Worm (Caenorhabditis elegans) whole organism, young adult: ENCODE data around the gene F23F1.5.

Source experiments
- B0019.2 ChIP-seq: fragments of 200-800 bp; sonication (Bioruptor generic); conservative IDR thresholded peaks from 2 replicates; pipeline ENCODE4 v1.3.6; 2022; ENCODE audit warnings: missing genetic modification reagents, missing genetic modification characterization, missing compliant biosample characterization
- B0336.3 ChIP-seq: fragments of 200-800 bp; sonication (Bioruptor generic); IDR thresholded peaks from 2 replicates; pipeline ENCODE4 v1.3.6; 2022; ENCODE audit warnings: missing genetic modification characterization, missing compliant biosample characterization
- C17E4.6 ChIP-seq: fragments of 200-800 bp; sonication (Bioruptor generic); IDR thresholded peaks from 2 replicates; pipeline ENCODE4 v1.3.6; 2022; ENCODE audit warnings: missing genetic modification reagents, missing genetic modification characterization, missing compliant biosample characterization
- D2030.7 ChIP-seq: fragments of 200-800 bp; sonication (Bioruptor generic); IDR thresholded peaks from 2 replicates; pipeline ENCODE4 v1.3.6; 2022; ENCODE audit warnings: missing genetic modification reagents, missing genetic modification characterization, missing compliant biosample characterization
- F10E7.11 ChIP-seq: sonication (generic microtip); optimal IDR thresholded peaks from 2 replicates; lab custom pipeline; 2017; ENCODE audit warnings: mild to moderate bottlenecking, missing genetic modification characterization, moderate library complexity, missing compliant biosample characterization
- F33H1.4 ChIP-seq: fragments of 200-800 bp; sonication (Bioruptor generic); IDR thresholded peaks from 2 replicates; pipeline ENCODE4 v1.3.6; 2022; ENCODE audit warnings: missing genetic modification reagents, missing genetic modification characterization, missing compliant biosample characterization
- F57A8.1 ChIP-seq: fragments of 200-800 bp; sonication (Bioruptor generic); optimal IDR thresholded peaks from 2 replicates; lab custom pipeline; 2018; ENCODE audit warnings: mild to moderate bottlenecking, missing genetic modification characterization, moderate library complexity, missing compliant biosample characterization
- F57C9.4 ChIP-seq: sonication (generic microtip); optimal IDR thresholded peaks from 2 replicates; lab custom pipeline; 2017; ENCODE audit warnings: mild to moderate bottlenecking, missing genetic modification characterization, missing compliant biosample characterization
- T07F8.4 ChIP-seq: sonication (generic microtip); optimal IDR thresholded peaks from 2 replicates; lab custom pipeline; 2016; ENCODE audit warnings: mild to moderate bottlenecking, missing genetic modification characterization, moderate library complexity, missing compliant biosample characterization
- T26A5.8 ChIP-seq: sonication (generic microtip); optimal IDR thresholded peaks from 2 replicates; lab custom pipeline; 2016; ENCODE audit warnings: missing genetic modification characterization, missing compliant biosample characterization
- Y53F4B.3 ChIP-seq: fragments of 200-800 bp; sonication (Bioruptor generic); IDR thresholded peaks from 2 replicates; pipeline ENCODE4 v1.3.6; 2022; ENCODE audit warnings: missing genetic modification reagents, missing genetic modification characterization, missing compliant biosample characterization
- Y79H2A.3 ChIP-seq: fragments of 200-800 bp; sonication (Bioruptor generic); conservative IDR thresholded peaks from 2 replicates; pipeline ENCODE4 v1.3.6; 2022; ENCODE audit warnings: missing genetic modification reagents, missing genetic modification characterization, missing compliant biosample characterization
- ZK185.1 ChIP-seq: sonication (generic microtip); optimal IDR thresholded peaks from 2 replicates; lab custom pipeline; 2016; ENCODE audit warnings: mild to moderate bottlenecking, missing genetic modification characterization, missing compliant biosample characterization; ENCODE audit not compliant: poor library complexity, severe bottlenecking
- atf-7 ChIP-seq: sonication (generic microtip); optimal IDR thresholded peaks from 2 replicates; lab custom pipeline; 2017; ENCODE audit warnings: mild to moderate bottlenecking, missing genetic modification characterization, missing compliant biosample characterization
- attf-5 ChIP-seq: fragments of 200-800 bp; sonication (Bioruptor generic); optimal IDR thresholded peaks from 2 replicates; lab custom pipeline; 2018; ENCODE audit warnings: mild to moderate bottlenecking, missing genetic modification characterization, missing compliant biosample characterization
- bed-2 ChIP-seq: fragments of 200-800 bp; sonication (Bioruptor generic); IDR thresholded peaks from 2 replicates; pipeline ENCODE4 v1.3.6; 2022; ENCODE audit warnings: missing genetic modification reagents, missing genetic modification characterization, missing compliant biosample characterization
- cebp-2 ChIP-seq: fragments of 200-800 bp; sonication (Bioruptor generic); IDR thresholded peaks from 2 replicates; pipeline ENCODE4 v1.3.6; 2022; ENCODE audit warnings: missing genetic modification characterization, missing compliant biosample characterization
- ceh-100 ChIP-seq: fragments of 200-800 bp; sonication (Bioruptor generic); IDR thresholded peaks from 2 replicates; pipeline ENCODE4 v1.3.6; 2022; ENCODE audit warnings: missing genetic modification reagents, missing genetic modification characterization, missing compliant biosample characterization
- ceh-27 ChIP-seq: fragments of 200-800 bp; sonication (Bioruptor generic); optimal IDR thresholded peaks from 2 replicates; lab custom pipeline; 2018; ENCODE audit warnings: mild to moderate bottlenecking, missing genetic modification characterization, moderate library complexity, missing compliant biosample characterization
- ceh-58 ChIP-seq: fragments of 200-800 bp; sonication (Bioruptor generic); IDR thresholded peaks from 2 replicates; pipeline ENCODE4 v1.3.6; 2022; ENCODE audit warnings: missing genetic modification characterization, missing compliant biosample characterization
- dox-1 ChIP-seq: fragments of 200-800 bp; sonication (Bioruptor generic); IDR thresholded peaks from 2 replicates; pipeline ENCODE4 v1.3.6; 2022; ENCODE audit warnings: missing genetic modification reagents, missing genetic modification characterization, missing compliant biosample characterization
- dpl-1 ChIP-seq: fragments of 150-350 bp; optimal IDR thresholded peaks from 2 replicates; lab custom pipeline; 2014; ENCODE audit warnings: missing biosample characterization, missing genetic modification reagents, missing genetic modification characterization
- efl-1 ChIP-seq: fragments of 150-350 bp; optimal IDR thresholded peaks from 2 replicates; lab custom pipeline; 2014; ENCODE audit warnings: missing biosample characterization, missing genetic modification reagents, missing genetic modification characterization
- egl-18 ChIP-seq: fragments of 200-800 bp; sonication (Bioruptor generic); IDR thresholded peaks from 2 replicates; pipeline ENCODE4 v1.3.6; 2022; ENCODE audit warnings: missing genetic modification reagents, missing genetic modification characterization, missing compliant biosample characterization
- egrh-3 ChIP-seq: fragments of 200-800 bp; sonication (Bioruptor generic); IDR thresholded peaks from 2 replicates; pipeline ENCODE4 v1.3.6; 2022; ENCODE audit warnings: missing genetic modification reagents, missing genetic modification characterization, missing compliant biosample characterization
- ets-4 ChIP-seq: fragments of 200-800 bp; sonication (Bioruptor generic); optimal IDR thresholded peaks from 2 replicates; lab custom pipeline; 2018; ENCODE audit warnings: mild to moderate bottlenecking, missing genetic modification characterization, missing compliant biosample characterization
- gei-17 ChIP-seq: fragments of 200-800 bp; sonication (Bioruptor generic); optimal IDR thresholded peaks from 2 replicates; lab custom pipeline; 2018; ENCODE audit warnings: mild to moderate bottlenecking, missing genetic modification characterization, missing compliant biosample characterization
- hlh-12 ChIP-seq: sonication (generic microtip); optimal IDR thresholded peaks from 2 replicates; lab custom pipeline; 2016; ENCODE audit warnings: missing genetic modification characterization, missing compliant biosample characterization
- hmg-20 ChIP-seq: fragments of 200-800 bp; sonication (Bioruptor generic); IDR thresholded peaks from 2 replicates; pipeline ENCODE4 v1.3.6; 2022; ENCODE audit warnings: missing genetic modification reagents, missing genetic modification characterization, missing compliant biosample characterization
- let-607 ChIP-seq, 2 experiments: fragments of 200-800 bp in 1 of 2; sonication (Bioruptor generic) in 1 of 2; sonication (generic microtip) in 1 of 2; optimal IDR thresholded peaks; 2 replicates each; lab custom pipeline; 2016 to 2018; ENCODE audit warnings: mild to moderate bottlenecking in 2 of 2, missing compliant biosample characterization in 2 of 2, missing genetic modification characterization in 2 of 2, moderate library complexity in 2 of 2, missing genotype in 1 of 2
- lin-26 ChIP-seq: fragments of 200-800 bp; sonication (Bioruptor generic); IDR thresholded peaks from 2 replicates; pipeline ENCODE4 v1.3.6; 2022; ENCODE audit warnings: missing genetic modification reagents, missing genetic modification characterization, missing compliant biosample characterization
- lin-35 ChIP-seq, 3 experiments: fragments of 150-350 bp in 2 of 3; sonication (generic microtip) in 1 of 3; optimal IDR thresholded peaks; 2 replicates each; lab custom pipeline; 2014 to 2018; ENCODE audit warnings: missing biosample characterization in 3 of 3, missing genetic modification characterization in 3 of 3, missing genetic modification reagents in 3 of 3
- lin-40 ChIP-seq: sonication (generic microtip); optimal IDR thresholded peaks from 2 replicates; lab custom pipeline; 2016; ENCODE audit warnings: missing genetic modification characterization, mild to moderate bottlenecking, missing compliant biosample characterization, missing genotype, missing genetic modification reagents
- madf-10 ChIP-seq: sonication (generic microtip); optimal IDR thresholded peaks from 2 replicates; lab custom pipeline; 2016; ENCODE audit warnings: mild to moderate bottlenecking, missing genetic modification characterization, missing compliant biosample characterization
- madf-6 ChIP-seq: fragments of 200-800 bp; sonication (Bioruptor generic); IDR thresholded peaks from 2 replicates; pipeline ENCODE4 v1.3.6; 2022; ENCODE audit warnings: missing genetic modification reagents, missing genetic modification characterization, missing compliant biosample characterization
- mcd-1 ChIP-seq: fragments of 200-800 bp; sonication (Bioruptor generic); IDR thresholded peaks from 2 replicates; pipeline ENCODE4 v1.3.6; 2022; ENCODE audit warnings: missing genetic modification reagents, missing genetic modification characterization, missing compliant biosample characterization
- nhr-120 ChIP-seq: fragments of 200-800 bp; sonication (Bioruptor generic); IDR thresholded peaks from 2 replicates; pipeline ENCODE4 v1.3.6; 2022; ENCODE audit warnings: missing genetic modification characterization, missing compliant biosample characterization
- pha-4 ChIP-seq: fragments of 150-350 bp; sonication (generic microtip); optimal IDR thresholded peaks from 2 replicates; lab custom pipeline; 2014; ENCODE audit warnings: missing biosample characterization, missing genetic modification reagents, missing genetic modification characterization
- sea-2 ChIP-seq: fragments of 200-800 bp; sonication (Bioruptor generic); IDR thresholded peaks from 2 replicates; pipeline ENCODE4 v1.3.6; 2022; ENCODE audit warnings: missing genetic modification characterization, missing compliant biosample characterization
- snpc-4 ChIP-seq, 5 experiments: fragments of 150-350 bp in 1 of 5; sonication (generic microtip) in 4 of 5; optimal IDR thresholded peaks; 2 replicates each; lab custom pipeline; 2014 to 2018; ENCODE audit warnings: missing genetic modification characterization in 5 of 5, missing biosample characterization in 3 of 5, antibody characterized with exemption in 2 of 5, mild to moderate bottlenecking in 2 of 5, missing compliant biosample characterization in 2 of 5, missing genotype in 2 of 5, moderate library complexity in 2 of 5, missing genetic modification reagents in 1 of 5
- somi-1 ChIP-seq: fragments of 200-800 bp; sonication (Bioruptor generic); optimal IDR thresholded peaks from 2 replicates; lab custom pipeline; 2018; ENCODE audit warnings: mild to moderate bottlenecking, missing genetic modification characterization, missing compliant biosample characterization
- tbp1 ChIP-seq: fragments of 200-800 bp; sonication (Bioruptor generic); optimal IDR thresholded peaks from 2 replicates; lab custom pipeline; 2018; ENCODE audit warnings: mild to moderate bottlenecking, missing genetic modification characterization, missing compliant biosample characterization
- unc-130 ChIP-seq: sonication (generic microtip); optimal IDR thresholded peaks from 2 replicates; lab custom pipeline; 2016; ENCODE audit warnings: missing genetic modification reagents, missing genetic modification characterization, missing compliant biosample characterization
- ztf-18 ChIP-seq: sonication (generic microtip); optimal IDR thresholded peaks from 2 replicates; lab custom pipeline; 2016; ENCODE audit warnings: missing genotype, mild to moderate bottlenecking, missing genetic modification characterization, missing compliant biosample characterization
- ztf-22 ChIP-seq: fragments of 200-800 bp; sonication (Bioruptor generic); optimal IDR thresholded peaks from 2 replicates; lab custom pipeline; 2018; ENCODE audit warnings: mild to moderate bottlenecking, missing genetic modification characterization, moderate library complexity, missing compliant biosample characterization
- ztf-28 ChIP-seq: fragments of 200-800 bp; sonication (Bioruptor generic); IDR thresholded peaks from 2 replicates; pipeline ENCODE4 v1.3.6; 2022; ENCODE audit warnings: missing genetic modification reagents, missing genetic modification characterization, missing compliant biosample characterization

The F23F1.5 gene

DNA sequence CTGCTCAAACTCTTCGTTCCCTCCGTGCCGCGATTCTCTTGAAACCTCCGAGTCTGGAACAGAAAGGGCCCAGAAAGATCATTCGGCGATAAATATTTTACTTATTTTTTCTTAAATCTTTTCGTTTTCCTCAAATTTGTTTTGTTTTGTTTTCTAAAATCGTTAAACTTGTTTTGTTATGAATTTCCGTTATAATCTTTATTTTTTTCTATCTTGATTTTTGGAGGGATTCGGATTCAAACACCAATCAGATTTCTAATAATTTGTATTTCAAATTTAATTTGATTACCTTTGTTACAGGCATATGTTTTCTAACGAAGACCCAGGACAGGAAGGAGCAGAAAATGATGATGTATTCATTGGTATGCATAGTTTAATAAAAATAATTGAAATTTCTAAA is 15.9 kb upstream of the F23F1.5 start, which contains the start of gene C23H3.5:
TSS of gene C23H3.5 (plus strand) at position 301 of the 400 bp plus-strand sequence.
- TF ChIP-seq T26A5.8 = no peak
- TF ChIP-seq ets-4 (GFP tag; lab: Kevin White, UChicago) = no peak
- no peak for TF ChIP-seq B0336.3 (GFP tag; lab: Robert Waterston, UW)
- TF ChIP-seq cebp-2 = no peak
- TF ChIP-seq unc-130 (GFP tag; lab: Kevin White, UChicago) = no peak
- TF ChIP-seq Y53F4B.3 (GFP tag; lab: Robert Waterston, UW) = no peak
- TF ChIP-seq F10E7.11 = no peak
- no peak for TF ChIP-seq gei-17 (GFP tag; lab: Kevin White, UChicago)
- TF ChIP-seq ceh-100 (GFP tag; lab: Robert Waterston, UW) = no peak
- TF ChIP-seq ztf-18 (tag; lab: Kevin White, UChicago) = no peak
- no peak for TF ChIP-seq hmg-20 (GFP tag; lab: Robert Waterston, UW)
- no peak for TF ChIP-seq B0019.2
- TF ChIP-seq tbp1 (GFP tag; lab: Kevin White, UChicago) = no peak
- no peak for TF ChIP-seq hlh-12 (tag; lab: Kevin White, UChicago)
- TF ChIP-seq F57A8.1 = no peak
- no peak for TF ChIP-seq snpc-4 (GFP tag; optimal IDR thresholded peaks at IDR 0.05; lab: Kevin White, UChicago)
- no peak for TF ChIP-seq snpc-4 (tag; optimal IDR thresholded peaks at IDR 0.05; lab: Kevin White, UChicago)
- TF ChIP-seq ztf-28 (GFP tag; lab: Robert Waterston, UW) = no peak
- no peak for TF ChIP-seq sea-2 (GFP tag; lab: Robert Waterston, UW)

DNA sequence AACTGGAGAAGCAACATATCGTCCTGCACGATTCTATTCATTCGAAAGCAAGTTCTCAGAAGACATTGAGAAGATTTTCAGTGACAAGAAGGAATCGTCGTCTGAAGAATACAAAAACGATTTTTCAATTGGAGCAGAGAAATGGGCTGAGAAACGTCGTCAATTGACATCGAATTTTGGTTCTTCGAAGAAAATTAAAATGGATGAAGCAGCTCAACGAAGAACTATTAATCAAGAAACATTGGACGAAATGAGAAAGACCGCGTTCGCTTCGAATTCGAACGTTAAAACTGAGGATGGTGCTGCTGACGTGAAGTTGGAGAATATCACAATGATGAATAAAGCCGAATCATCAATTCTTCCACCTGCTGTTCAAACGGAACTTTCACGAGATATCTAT is 14.7 kb upstream of the F23F1.5 start, which contains the start of gene rpt-4:
TSS of gene rpt-4 (minus strand) at position 101 of the 400 bp plus-strand sequence.
- TF ChIP-seq egrh-3 (GFP tag; lab: Robert Waterston, UW) (no peak), atf-7 (tag; lab: Kevin White, UChicago) (no peak), bed-2 (GFP tag; lab: Robert Waterston, UW) (no peak)

DNA sequence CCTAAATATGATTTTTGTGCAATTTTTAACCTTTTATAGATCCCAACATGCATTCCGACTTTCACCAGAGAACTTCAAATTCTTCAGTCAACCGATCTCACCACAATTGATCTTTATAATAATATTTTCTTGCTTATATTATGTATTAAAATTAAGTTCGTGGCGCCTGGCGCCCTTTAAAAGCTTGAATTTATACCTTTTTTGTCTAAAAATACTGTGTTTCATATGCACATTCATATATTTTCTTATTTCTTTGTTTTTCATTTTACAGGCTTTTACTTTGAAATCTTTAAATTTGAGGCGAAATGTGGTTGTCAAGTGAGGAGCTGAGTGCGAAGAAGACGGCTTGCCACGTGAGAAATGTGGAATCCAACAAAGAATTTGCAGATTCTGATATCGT is 13.4 kb upstream of the F23F1.5 start, which contains the start of gene rpoa-49:
TSS of gene rpoa-49 (plus strand) at position 301 of the 400 bp plus-strand sequence.
- TF ChIP-seq madf-10 (tag; lab: Kevin White, UChicago) (no peak), D2030.7 (GFP tag; lab: Robert Waterston, UW) (no peak), ztf-28 (GFP tag; lab: Robert Waterston, UW) (no peak), Y53F4B.3 (GFP tag; lab: Robert Waterston, UW) (no peak), ceh-58 (GFP tag; lab: Robert Waterston, UW) (no peak), F33H1.4 (no peak), madf-6 (no peak), efl-1 (no peak), C17E4.6 (no peak), T26A5.8 (no peak), somi-1 (no peak), nhr-120 (no peak), lin-26 (GFP tag; lab: Robert Waterston, UW) (no peak), T07F8.4 (tag; lab: Kevin White, UChicago) (no peak), F57C9.4 (tag; lab: Kevin White, UChicago) (no peak), mcd-1 (no peak), attf-5 (GFP tag; lab: Kevin White, UChicago) (no peak), pha-4 (no peak)
- TF ChIP-seq, all 124 proteins: peak for 0

DNA sequence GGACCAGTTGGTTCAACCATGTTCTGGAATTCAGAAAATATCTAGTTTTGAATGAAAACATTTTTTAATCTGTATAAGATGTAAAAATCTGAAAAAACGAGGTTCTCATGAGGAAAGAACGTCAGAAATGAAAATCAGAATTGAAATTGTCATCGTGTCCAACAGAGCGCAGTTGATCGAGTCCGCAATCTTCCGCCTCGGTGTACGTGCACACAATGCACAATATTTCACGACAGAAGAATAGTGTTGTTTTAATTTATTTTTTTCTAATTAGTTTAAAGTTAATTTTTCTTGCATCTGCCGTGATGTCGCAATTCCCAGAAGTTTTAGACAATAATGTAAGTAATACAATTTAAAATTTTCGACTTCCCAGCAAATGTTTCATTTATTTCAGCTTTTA is 12.3 kb upstream of the F23F1.5 start, which contains the start of gene nfyc-1:
TSS of gene nfyc-1 (plus strand) at position 268 of the 400 bp plus-strand sequence.
- TF ChIP-seq madf-6 (peak; percentile 44; the same call in 1 of the 2 replicates), let-607 (tag; optimal IDR thresholded peaks at IDR 0.05; lab: Kevin White, UChicago) (peak in 1 of 2 experiments; percentile 19), dpl-1 (GFP tag; lab: Kevin White, UChicago) (peak; percentile 17), D2030.7 (GFP tag; lab: Robert Waterston, UW) (peak; percentile 66), Y79H2A.3 (GFP tag; lab: Robert Waterston, UW) (no peak), ceh-27 (GFP tag; lab: Kevin White, UChicago) (peak; percentile 7), egl-18 (no peak), ztf-22 (no peak), ZK185.1 (peak; percentile 26), lin-40 (tag; lab: Kevin White, UChicago) (peak; percentile 27), lin-35 (GFP tag; optimal IDR thresholded peaks at IDR 0.05; lab: Kevin White, UChicago) (peak in 1 of 3 experiments; percentile 57), dox-1 (GFP tag; lab: Robert Waterston, UW) (peak; percentile 41; the same call in 1 of the 2 replicates)
